Worm (Caenorhabditis elegans): ENCODE results near the gene dsl-7.

DNA sequence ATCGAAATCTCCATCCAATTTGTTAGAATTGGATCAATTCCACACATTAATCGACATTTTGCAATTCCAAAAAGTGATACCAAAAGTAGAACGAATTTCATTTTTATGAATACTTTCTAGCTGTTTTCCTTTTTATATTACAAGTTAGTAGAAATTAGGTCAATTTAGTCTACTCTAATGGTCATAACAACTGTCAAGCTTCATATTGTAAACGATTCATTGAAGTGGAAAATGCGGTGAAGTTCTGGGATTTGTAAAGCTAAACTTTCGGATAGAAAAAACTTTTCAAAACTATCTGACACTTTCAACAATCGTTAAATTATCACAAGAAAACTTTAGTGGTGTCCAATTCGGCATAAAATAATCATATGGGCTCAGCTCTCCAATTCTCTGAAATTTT is 41.7 kb downstream of the dsl-7 start, which contains the start of gene W07G4.7:
- TF ChIP-seq lin-35 (GFP tag; optimal IDR thresholded peaks at IDR 0.05) (no peak), K11D2.4 (GFP tag; IDR thresholded peaks at IDR 0.05) (no peak), cebp-2 (GFP tag; IDR thresholded peaks at IDR 0.05) (no peak), snpc-4 (GFP tag; optimal IDR thresholded peaks at IDR 0.05) (no peak), snpc-4 (tag; optimal IDR thresholded peaks at IDR 0.05) (no peak), F52B5.7 (tag; optimal IDR thresholded peaks at IDR 0.05) (no peak), ceh-27 (GFP tag; optimal IDR thresholded peaks at IDR 0.05) (no peak), ama-1 (optimal IDR thresholded peaks at IDR 0.05) (no peak), ama-1 (GFP tag; optimal IDR thresholded peaks at IDR 0.05) (no peak), madf-10 (tag; optimal IDR thresholded peaks at IDR 0.05) (no peak), pbrm-1 (GFP tag; IDR thresholded peaks at IDR 0.05) (no peak), bed-1 (GFP tag; IDR thresholded peaks at IDR 0.05) (no peak), nhr-27 (tag; optimal IDR thresholded peaks at IDR 0.05) (no peak), atf-7 (tag; optimal IDR thresholded peaks at IDR 0.05) (no peak), chd-7 (tag; optimal IDR thresholded peaks at IDR 0.05) (no peak)

All from whole organism, young adult.